Worm (Caenorhabditis elegans): Measurements from ENCODE around the gene nspe-1.

ce11 chrII:12619288-12619687 lies 1.4 kb downstream of the nspe-1 start, which contains the start of gene nspe-2:
- TF ChIP-seq ztf-29 (GFP tag; IDR thresholded peaks at IDR 0.05): no peak
- TF ChIP-seq klf-2 (GFP tag; conservative IDR thresholded peaks at IDR 0.05): no peak
- TF ChIP-seq med-1 (GFP tag; optimal IDR thresholded peaks at IDR 0.05; ENCODE audit: insufficient read depth): no peak
